Worm (Caenorhabditis elegans) whole organism, early embryonic: ENCODE data around the gene nhr-207.

Source experiments
- B0310.2 ChIP-seq: sonication (generic microtip); optimal IDR thresholded peaks from 2 replicates; lab custom pipeline; 2016; ENCODE audit warnings: mild to moderate bottlenecking, missing genetic modification characterization, missing compliant biosample characterization
- aly-1 ChIP-seq: sonication (generic microtip); optimal IDR thresholded peaks from 2 replicates; lab custom pipeline; 2016; ENCODE audit warnings: missing genetic modification characterization, missing compliant biosample characterization
- ama-1 ChIP-seq: fragments of 150-350 bp; optimal IDR thresholded peaks from 2 replicates; lab custom pipeline; 2014
- ets-7 ChIP-seq: sonication (generic microtip); optimal IDR thresholded peaks from 2 replicates; lab custom pipeline; 2016; ENCODE audit warnings: missing genotype, missing genetic modification characterization, missing compliant biosample characterization
- flt-1 ChIP-seq: fragments of 200-800 bp; sonication (Bioruptor generic); IDR thresholded peaks from 2 replicates; pipeline ENCODE4 v1.3.6; 2022; ENCODE audit warnings: missing genetic modification characterization, missing compliant biosample characterization
- hmbx-1 ChIP-seq: sonication (generic microtip); optimal IDR thresholded peaks from 2 replicates; lab custom pipeline; 2016; ENCODE audit warnings: mild to moderate bottlenecking, missing genetic modification characterization, missing compliant biosample characterization
- hmg-4 ChIP-seq: fragments of 200-800 bp; sonication (Bioruptor generic); optimal IDR thresholded peaks from 2 replicates; lab custom pipeline; 2018; ENCODE audit warnings: mild to moderate bottlenecking, missing genetic modification characterization, missing compliant biosample characterization
- hnd-1 ChIP-seq: sonication (generic microtip); optimal IDR thresholded peaks from 2 replicates; lab custom pipeline; 2016; ENCODE audit warnings: missing genetic modification characterization, missing compliant biosample characterization
- scrt-1 ChIP-seq: fragments of 200-800 bp; sonication (Bioruptor generic); IDR thresholded peaks from 2 replicates; pipeline ENCODE4 v1.3.6; 2022; ENCODE audit warnings: missing genetic modification characterization, missing compliant biosample characterization
- sea-1 ChIP-seq: fragments of 200-800 bp; sonication (Bioruptor generic); conservative IDR thresholded peaks from 2 replicates; pipeline ENCODE4 v1.3.6; 2022; ENCODE audit warnings: missing genetic modification characterization, missing compliant biosample characterization
- tbx-11 ChIP-seq: fragments of 200-800 bp; sonication (Bioruptor generic); IDR thresholded peaks from 2 replicates; pipeline ENCODE4 v1.3.6; 2022; ENCODE audit warnings: missing genetic modification characterization, missing compliant biosample characterization
- tbx-37 ChIP-seq: fragments of 200-800 bp; sonication (Bioruptor generic); conservative IDR thresholded peaks from 2 replicates; pipeline ENCODE4 v1.3.6; 2022; ENCODE audit warnings: missing genetic modification reagents, missing genetic modification characterization, missing compliant biosample characterization

DNA sequence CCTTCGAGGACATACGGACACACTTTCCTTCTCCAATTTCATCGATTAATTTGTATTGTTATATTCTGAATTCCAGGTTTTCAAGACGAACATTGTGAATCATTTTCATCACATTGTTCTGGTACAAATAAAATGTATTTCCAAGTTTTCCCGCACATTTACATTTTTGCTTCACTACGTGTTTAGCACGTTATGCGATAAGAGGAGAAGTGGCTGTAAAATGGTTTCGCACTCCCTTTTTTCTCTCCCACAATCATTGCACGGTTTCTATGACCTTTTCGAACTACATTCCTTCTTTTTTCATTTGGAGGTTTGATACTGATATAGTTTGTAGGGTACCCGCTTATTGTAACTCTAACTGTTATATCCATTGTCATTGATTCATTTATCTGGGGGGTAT lies 17.8 kb downstream of the nhr-207 start:
- TF ChIP-seq ets-7 (tag; lab: Kevin White, UChicago) = no peak
- no peak for TF ChIP-seq ama-1 (lab: Kevin White, UChicago)
- no peak for TF ChIP-seq hmg-4
- TF ChIP-seq flt-1 = no peak
- no peak for TF ChIP-seq hnd-1 (tag; lab: Kevin White, UChicago)
- TF ChIP-seq tbx-11 (GFP tag; lab: Robert Waterston, UW) = no peak
- TF ChIP-seq scrt-1 (GFP tag; lab: Robert Waterston, UW) = no peak
- no peak for TF ChIP-seq B0310.2 (tag; lab: Kevin White, UChicago)
- no peak for TF ChIP-seq tbx-37 (GFP tag; lab: Robert Waterston, UW)
- TF ChIP-seq aly-1 (tag; lab: Kevin White, UChicago) = no peak
- no peak for TF ChIP-seq sea-1
- TF ChIP-seq hmbx-1 = no peak
